Worm (Caenorhabditis elegans) whole organism, L1 larva: Measurements from ENCODE around the gene F39B3.7.
A peak's percentile ranks its signal among the peaks of the same experiment; 100 is the strongest.

Source experiments
- C16A3.4 ChIP-seq: fragments of 150-350 bp; optimal IDR thresholded peaks from 2 replicates; lab custom pipeline; 2014; ENCODE audit warnings: missing biosample characterization, missing genetic modification characterization
- aha-1 ChIP-seq: fragments of 150-350 bp; optimal IDR thresholded peaks from 2 replicates; lab custom pipeline; 2014; ENCODE audit warnings: missing biosample characterization, missing genetic modification characterization
- aly-2 ChIP-seq: fragments of 150-350 bp; optimal IDR thresholded peaks from 2 replicates; lab custom pipeline; 2014; ENCODE audit warnings: missing biosample characterization, missing genetic modification characterization
- ama-1 ChIP-seq: fragments of 150-350 bp; optimal IDR thresholded peaks from 2 replicates; lab custom pipeline; 2014
- blmp-1 ChIP-seq: fragments of 150-350 bp; optimal IDR thresholded peaks from 2 replicates; lab custom pipeline; 2014; ENCODE audit warnings: missing biosample characterization, missing genetic modification characterization
- ceh-8 ChIP-seq: fragments of 200-800 bp; sonication (Bioruptor generic); optimal IDR thresholded peaks from 2 replicates; lab custom pipeline; 2018; ENCODE audit warnings: mild to moderate bottlenecking, missing genetic modification characterization, moderate library complexity, missing compliant biosample characterization
- ceh-82 ChIP-seq, 3 experiments: fragments of 150-350 bp in 1 of 3; sonication (generic microtip) in 2 of 3; optimal IDR thresholded peaks; 2 replicates each; lab custom pipeline; 2014 to 2017; ENCODE audit warnings: missing biosample characterization in 3 of 3, missing genetic modification characterization in 3 of 3
- ceh-88 ChIP-seq: fragments of 200-800 bp; sonication (Bioruptor generic); IDR thresholded peaks from 2 replicates; pipeline ENCODE4 v1.3.6; 2022; ENCODE audit warnings: missing genetic modification characterization, missing compliant biosample characterization
- ceh-90 ChIP-seq: sonication (generic microtip); optimal IDR thresholded peaks from 2 replicates; lab custom pipeline; 2016; ENCODE audit warnings: missing genetic modification characterization, missing compliant biosample characterization
- dpl-1 ChIP-seq, 3 experiments: fragments of 150-350 bp in 2 of 3; sonication (generic microtip) in 1 of 3; optimal IDR thresholded peaks; 2 replicates each; lab custom pipeline; 2014 to 2017; ENCODE audit warnings: missing biosample characterization in 3 of 3, missing genetic modification characterization in 3 of 3, missing genetic modification reagents in 3 of 3
- efl-3 ChIP-seq: fragments of 200-800 bp; sonication (Bioruptor generic); optimal IDR thresholded peaks from 2 replicates; lab custom pipeline; 2018; ENCODE audit warnings: mild to moderate bottlenecking, missing genetic modification characterization, missing compliant biosample characterization
- egl-13 ChIP-seq: sonication (generic microtip); optimal IDR thresholded peaks from 2 replicates; lab custom pipeline; 2016; ENCODE audit warnings: missing genotype, missing genetic modification reagents, missing genetic modification characterization, missing compliant biosample characterization
- egl-27 ChIP-seq, 2 experiments: fragments of 150-350 bp in 1 of 2; sonication (generic microtip); optimal IDR thresholded peaks; 3 replicates each; lab custom pipeline; 2017 to 2018; ENCODE audit warnings: missing biosample characterization in 2 of 2, missing genetic modification characterization in 2 of 2, missing genetic modification reagents in 2 of 2
- ets-5 ChIP-seq: fragments of 200-800 bp; sonication (Bioruptor generic); IDR thresholded peaks from 2 replicates; pipeline ENCODE4 v1.3.6; 2022; ENCODE audit warnings: missing genetic modification characterization, missing compliant biosample characterization
- fkh-4 ChIP-seq: sonication (generic microtip); optimal IDR thresholded peaks from 2 replicates; lab custom pipeline; 2016; ENCODE audit warnings: missing compliant biosample characterization, missing genetic modification characterization, borderline replicate concordance
- fkh-8 ChIP-seq: sonication (generic microtip); optimal IDR thresholded peaks from 2 replicates; lab custom pipeline; 2016; ENCODE audit warnings: mild to moderate bottlenecking, missing genetic modification characterization, missing compliant biosample characterization
- grh-1 ChIP-seq: fragments of 200-800 bp; sonication (Bioruptor generic); IDR thresholded peaks from 2 replicates; pipeline ENCODE4 v1.3.6; 2022; ENCODE audit warnings: missing genetic modification reagents, missing genetic modification characterization, missing compliant biosample characterization
- hlh-17 ChIP-seq: fragments of 200-800 bp; sonication (Bioruptor generic); optimal IDR thresholded peaks from 2 replicates; lab custom pipeline; 2018; ENCODE audit warnings: missing genetic modification characterization, mild to moderate bottlenecking, missing compliant biosample characterization, moderate library complexity, borderline replicate concordance
- hlh-4 ChIP-seq: sonication (generic microtip); optimal IDR thresholded peaks from 2 replicates; lab custom pipeline; 2016; ENCODE audit warnings: mild to moderate bottlenecking, missing genetic modification characterization, missing compliant biosample characterization
- hpl-2 ChIP-seq: fragments of 150-350 bp; optimal IDR thresholded peaks from 2 replicates; lab custom pipeline; 2014; ENCODE audit warnings: missing biosample characterization, missing genetic modification reagents, missing genetic modification characterization
- irx-1 ChIP-seq: sonication (generic microtip); optimal IDR thresholded peaks from 2 replicates; lab custom pipeline; 2016; ENCODE audit warnings: missing genetic modification characterization, missing compliant biosample characterization
- isw-1 ChIP-seq: fragments of 200-800 bp; sonication (Bioruptor generic); IDR thresholded peaks from 2 replicates; pipeline ENCODE4 v1.3.6; 2022; ENCODE audit warnings: missing genetic modification characterization, missing compliant biosample characterization
- jun-1 ChIP-seq: fragments of 150-350 bp; optimal IDR thresholded peaks from 2 replicates; lab custom pipeline; 2014; ENCODE audit warnings: missing biosample characterization, missing genetic modification reagents, missing genetic modification characterization
- lin-14 ChIP-seq: fragments of 200-800 bp; sonication (Bioruptor generic); optimal IDR thresholded peaks from 2 replicates; lab custom pipeline; 2018; ENCODE audit warnings: mild to moderate bottlenecking, missing genetic modification characterization, moderate library complexity, missing compliant biosample characterization
- lin-35 ChIP-seq, 2 experiments: fragments of 150-350 bp; optimal IDR thresholded peaks; 2 replicates each; lab custom pipeline; 2014; ENCODE audit warnings: missing biosample characterization in 2 of 2, missing genetic modification characterization in 2 of 2, missing genetic modification reagents in 2 of 2
- lin-39 ChIP-seq: fragments of 150-350 bp; optimal IDR thresholded peaks from 2 replicates; lab custom pipeline; 2014; ENCODE audit warnings: missing biosample characterization, missing genetic modification reagents, missing genetic modification characterization
- lir-3 ChIP-seq: sonication (generic microtip); optimal IDR thresholded peaks from 2 replicates; lab custom pipeline; 2016; ENCODE audit warnings: mild to moderate bottlenecking, missing genetic modification characterization, moderate library complexity, missing compliant biosample characterization; ENCODE audit not compliant: poor library complexity
- mep-1 ChIP-seq: fragments of 150-350 bp; optimal IDR thresholded peaks from 2 replicates; lab custom pipeline; 2014; ENCODE audit warnings: missing biosample characterization, missing genetic modification characterization
- nhr-11 ChIP-seq: fragments of 150-350 bp; optimal IDR thresholded peaks from 2 replicates; lab custom pipeline; 2014; ENCODE audit warnings: missing biosample characterization, missing genetic modification characterization
- nhr-12 ChIP-seq: sonication (generic microtip); optimal IDR thresholded peaks from 2 replicates; lab custom pipeline; 2017; ENCODE audit warnings: missing biosample characterization, missing genetic modification characterization
- nhr-28 ChIP-seq: fragments of 150-350 bp; optimal IDR thresholded peaks from 2 replicates; lab custom pipeline; 2014; ENCODE audit warnings: missing biosample characterization, missing genetic modification characterization
- nhr-47 ChIP-seq: sonication (generic microtip); optimal IDR thresholded peaks from 2 replicates; lab custom pipeline; 2016; ENCODE audit warnings: mild to moderate bottlenecking, missing genetic modification characterization, moderate library complexity, missing compliant biosample characterization
- nhr-71 ChIP-seq: sonication (generic microtip); optimal IDR thresholded peaks from 2 replicates; lab custom pipeline; 2016; ENCODE audit warnings: mild to moderate bottlenecking, missing genetic modification characterization, moderate library complexity, missing compliant biosample characterization
- nhr-76 ChIP-seq: sonication (generic microtip); optimal IDR thresholded peaks from 2 replicates; lab custom pipeline; 2017; ENCODE audit warnings: missing biosample characterization, missing genetic modification characterization
- nhr-77 ChIP-seq: fragments of 150-350 bp; optimal IDR thresholded peaks from 2 replicates; lab custom pipeline; 2014; ENCODE audit warnings: missing biosample characterization, missing genetic modification characterization
- nhr-85 ChIP-seq: sonication (generic microtip); peaks from one replicate; lab custom pipeline; 2016; ENCODE audit warnings: missing genetic modification characterization, inconsistent platforms, missing compliant biosample characterization
- pag-3 ChIP-seq: sonication (generic microtip); optimal IDR thresholded peaks from 2 replicates; lab custom pipeline; 2017; ENCODE audit warnings: missing genetic modification characterization, mild to moderate bottlenecking, missing compliant biosample characterization, antibody characterized with exemption, borderline replicate concordance; ENCODE audit not compliant: insufficient read depth
- rnt-1 ChIP-seq: sonication (generic microtip); optimal IDR thresholded peaks from 2 replicates; lab custom pipeline; 2016; ENCODE audit warnings: mild to moderate bottlenecking, missing genetic modification characterization, moderate library complexity, missing compliant biosample characterization
- snpc-4 ChIP-seq: fragments of 150-350 bp; optimal IDR thresholded peaks from 2 replicates; lab custom pipeline; 2014; ENCODE audit warnings: missing biosample characterization, missing genetic modification characterization
- snu-23 ChIP-seq: sonication (generic microtip); optimal IDR thresholded peaks from 2 replicates; lab custom pipeline; 2016; ENCODE audit warnings: missing genetic modification characterization, missing compliant biosample characterization
- sox-4 ChIP-seq: sonication (generic microtip); optimal IDR thresholded peaks from 2 replicates; lab custom pipeline; 2016; ENCODE audit warnings: missing genetic modification characterization, missing compliant biosample characterization
- sptf-1 ChIP-seq: fragments of 150-350 bp; optimal IDR thresholded peaks from 2 replicates; lab custom pipeline; 2014; ENCODE audit warnings: missing biosample characterization, missing genetic modification characterization
- sup-37 ChIP-seq: fragments of 200-800 bp; sonication (Bioruptor generic); optimal IDR thresholded peaks from 2 replicates; lab custom pipeline; 2018; ENCODE audit warnings: mild to moderate bottlenecking, missing genetic modification characterization, missing compliant biosample characterization
- swsn-7 ChIP-seq: sonication (generic microtip); optimal IDR thresholded peaks from 2 replicates; lab custom pipeline; 2016; ENCODE audit warnings: missing genetic modification characterization, missing compliant biosample characterization
- tbx-2 ChIP-seq: sonication (generic microtip); optimal IDR thresholded peaks from 2 replicates; lab custom pipeline; 2016; ENCODE audit warnings: missing genetic modification characterization, missing compliant biosample characterization
- unc-130 ChIP-seq: fragments of 150-350 bp; optimal IDR thresholded peaks from 2 replicates; lab custom pipeline; 2017; ENCODE audit warnings: missing biosample characterization, missing genetic modification characterization, inconsistent platforms
- unc-30 ChIP-seq: sonication (generic microtip); optimal IDR thresholded peaks from 2 replicates; lab custom pipeline; 2017; ENCODE audit warnings: missing biosample characterization, missing genetic modification characterization
- unc-86 ChIP-seq: sonication (generic microtip); optimal IDR thresholded peaks from 2 replicates; lab custom pipeline; 2016; ENCODE audit warnings: missing genetic modification characterization, missing compliant biosample characterization
- unc-98 ChIP-seq: fragments of 200-800 bp; sonication (Bioruptor generic); IDR thresholded peaks from 2 replicates; pipeline ENCODE4 v1.3.6; 2022; ENCODE audit warnings: missing genetic modification characterization, missing compliant biosample characterization
- vab-15 ChIP-seq: sonication (generic microtip); optimal IDR thresholded peaks from 2 replicates; lab custom pipeline; 2017; ENCODE audit warnings: missing genotype, mild to moderate bottlenecking, missing genetic modification characterization, missing compliant biosample characterization
- zag-1 ChIP-seq: fragments of 150-350 bp; optimal IDR thresholded peaks from 2 replicates; lab custom pipeline; 2014; ENCODE audit warnings: missing biosample characterization, missing genetic modification characterization
- zip-4 ChIP-seq: fragments of 200-800 bp; sonication (Bioruptor generic); optimal IDR thresholded peaks from 2 replicates; lab custom pipeline; 2018; ENCODE audit warnings: mild to moderate bottlenecking, missing genetic modification characterization, moderate library complexity, missing compliant biosample characterization
- ztf-11 ChIP-seq, 2 experiments: sonication (generic microtip); optimal IDR thresholded peaks; 2 replicates each; lab custom pipeline; 2016 to 2017; ENCODE audit warnings: missing genetic modification characterization in 2 of 2, missing biosample characterization in 1 of 2, missing compliant biosample characterization in 1 of 2

The F39B3.7 gene

DNA sequence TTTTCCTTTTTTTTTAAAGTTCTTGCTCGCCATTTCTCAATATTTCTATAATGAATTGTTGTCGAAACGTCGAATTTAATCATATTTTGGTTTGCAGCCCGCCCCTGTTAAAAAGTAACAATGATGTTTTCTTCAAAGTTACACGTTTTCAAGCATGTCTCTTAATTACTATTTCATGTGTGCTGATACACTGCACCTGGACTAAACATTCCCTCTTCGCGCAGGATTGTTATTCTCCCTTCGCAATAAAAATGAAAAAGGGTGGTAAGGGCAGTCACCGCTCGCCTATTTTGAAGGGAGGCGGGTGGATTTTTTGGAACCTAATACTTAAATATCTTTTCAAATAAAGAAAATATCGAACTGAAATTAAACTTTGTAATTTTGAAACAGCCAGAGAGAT is 21.8 kb downstream of the F39B3.7 start (continued):
- TF ChIP-seq unc-30 (tag; lab: Kevin White, UChicago) (no peak), ceh-90 (tag; lab: Kevin White, UChicago) (no peak), lin-35 (GFP tag; optimal IDR thresholded peaks at IDR 0.05; lab: Kevin White, UChicago) (peak in 1 of 2 experiments; percentile 42), ets-5 (GFP tag; lab: Robert Waterston, UW) (no peak), zag-1 (tag; lab: Kevin White, UChicago) (no peak), grh-1 (peak; percentile 47; the same call in 1 of the 2 replicates), hpl-2 (no peak), ceh-88 (GFP tag; lab: Robert Waterston, UW) (peak; percentile 37; the same call in 1 of the 2 replicates), nhr-47 (peak; percentile 85), nhr-71 (tag; lab: Kevin White, UChicago) (peak; percentile 65), dpl-1 (GFP tag; optimal IDR thresholded peaks at IDR 0.05; lab: Kevin White, UChicago) (no peak), egl-27 (tag; optimal IDR thresholded peaks at IDR 0.05; lab: Kevin White, UChicago) (no peak), fkh-8 (tag; lab: Kevin White, UChicago) (peak; percentile 31), sox-4 (peak; percentile 60), pag-3 (tag; lab: Kevin White, UChicago) (no peak), lir-3 (no peak), unc-86 (peak; percentile 29), unc-130 (tag; lab: Kevin White, UChicago) (no peak), zip-4 (peak; percentile 29), isw-1 (GFP tag; lab: Robert Waterston, UW) (peak; percentile 31), vab-15 (tag; lab: Kevin White, UChicago) (no peak), hlh-17 (GFP tag; lab: Kevin White, UChicago) (no peak), sup-37 (GFP tag; lab: Kevin White, UChicago) (no peak), ceh-82 (tag; optimal IDR thresholded peaks at IDR 0.05; lab: Kevin White, UChicago) (peak in 2 of 3 experiments; percentile 25 to 37), rnt-1 (tag; lab: Kevin White, UChicago) (peak; percentile 49), nhr-28 (tag; lab: Kevin White, UChicago) (no peak), sptf-1 (tag; lab: Kevin White, UChicago) (no peak), ztf-11 (tag; optimal IDR thresholded peaks at IDR 0.05; lab: Kevin White, UChicago) (peak in 1 of 2 experiments; percentile 29), snpc-4 (no peak), irx-1 (tag; lab: Kevin White, UChicago) (peak; percentile 34), nhr-85 (peak; percentile 77), tbx-2 (tag; lab: Kevin White, UChicago) (peak; percentile 52), swsn-7 (tag; lab: Kevin White, UChicago) (peak; percentile 41), aha-1 (tag; lab: Kevin White, UChicago) (no peak), snu-23 (peak; percentile 77), ceh-8 (GFP tag; lab: Kevin White, UChicago) (peak; percentile 51), nhr-12 (tag; lab: Kevin White, UChicago) (no peak), mep-1 (tag; lab: Kevin White, UChicago) (peak; percentile 54), lin-39 (no peak), unc-98 (GFP tag; lab: Robert Waterston, UW) (no peak), efl-3 (no peak), blmp-1 (tag; lab: Kevin White, UChicago) (no peak), nhr-76 (tag; lab: Kevin White, UChicago) (no peak), nhr-11 (tag; lab: Kevin White, UChicago) (no peak), lin-14 (no peak), ama-1 (lab: Kevin White, UChicago) (no peak), fkh-4 (peak; percentile 26), C16A3.4 (tag; lab: Kevin White, UChicago) (peak; percentile 24), jun-1 (no peak), nhr-77 (tag; lab: Kevin White, UChicago) (peak; percentile 49), aly-2 (tag; lab: Kevin White, UChicago) (no peak), hlh-4 (no peak), egl-13 (tag; lab: Kevin White, UChicago) (no peak)
